Worm (Caenorhabditis elegans) whole organism, L4/young adult: ENCODE results near the gene nduv-3.

Source experiments
- dao-5 ChIP-seq: sonication (generic microtip); optimal IDR thresholded peaks from 2 replicates; lab custom pipeline; 2016; ENCODE audit warnings: missing genotype, missing genetic modification characterization, moderate library complexity, missing compliant biosample characterization
- him-1 ChIP-seq: sonication (generic microtip); optimal IDR thresholded peaks from 2 replicates; lab custom pipeline; 2016; ENCODE audit warnings: missing genotype, missing genetic modification reagents, missing genetic modification characterization, missing compliant biosample characterization

DNA sequence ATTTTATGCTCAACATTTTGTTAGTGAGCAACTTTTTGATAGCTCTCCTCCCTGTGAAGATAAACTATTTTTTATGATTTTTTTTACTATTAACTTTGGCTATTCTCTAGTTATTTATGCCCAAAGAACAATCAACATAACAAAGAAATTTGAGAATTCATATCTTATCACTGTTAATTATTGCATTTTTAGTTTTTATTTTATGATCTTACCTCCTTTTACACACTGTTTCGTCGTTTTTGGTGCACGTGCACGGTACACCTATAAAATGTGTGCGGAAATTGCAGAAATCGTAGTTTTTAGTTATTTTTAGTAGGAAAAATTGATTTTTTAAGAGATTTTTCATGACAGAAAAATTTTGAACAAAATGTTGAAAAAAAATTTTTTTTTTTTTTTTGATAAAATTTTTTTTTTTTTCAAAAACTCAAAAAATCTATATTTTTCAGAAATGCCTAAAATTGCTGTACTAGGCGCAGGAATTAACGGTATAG is 27.3 kb upstream of the nduv-3 start, which contains the start of gene daao-1:
- TF ChIP-seq him-1 (tag; lab: Kevin White, UChicago) (no peak), dao-5 (no peak)
